Worm (Caenorhabditis elegans): ENCODE measurements around the gene Y59C2A.2.

Gene Y59C2A.2

DNA sequence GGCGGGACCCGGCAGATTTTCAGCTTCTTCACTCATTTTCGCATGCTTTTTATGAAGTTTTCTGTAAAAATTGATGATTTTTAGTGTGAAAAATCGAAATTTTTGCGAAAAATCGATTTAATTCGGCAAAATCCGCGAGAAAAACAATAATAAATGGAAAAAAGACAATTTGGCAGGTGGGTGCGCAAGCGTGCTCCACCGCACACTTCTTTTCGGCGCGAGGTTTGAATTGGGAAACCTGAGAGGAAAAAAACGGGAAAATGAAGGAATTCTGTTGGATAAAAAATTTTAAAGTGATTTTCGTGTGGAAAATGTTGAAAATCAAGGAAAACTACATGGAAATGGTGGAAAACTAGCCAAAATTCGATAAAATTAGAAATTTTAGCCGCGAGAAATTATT is at the start of gene Y59C2A.2:
Gene Y59C2A.2 (minus strand): TSS at position 61 of the 400 bp plus-strand sequence.
- TF ChIP-seq blmp-1 (tag; optimal IDR thresholded peaks at IDR 0.05; ENCODE audit: insufficient read depth) (no peak), crh-2 (tag; optimal IDR thresholded peaks at IDR 0.05) (peak; percentile 8), lin-13 (GFP tag; optimal IDR thresholded peaks at IDR 0.05) (peak; percentile 53), nhr-129 (tag; optimal IDR thresholded peaks at IDR 0.05) (peak; percentile 29), skn-1 (tag; optimal IDR thresholded peaks at IDR 0.05) (no peak), C34F6.9 (tag; optimal IDR thresholded peaks at IDR 0.05) (peak; percentile 27), lsy-2 (tag; optimal IDR thresholded peaks at IDR 0.05) (peak in 1 of 2 experiments; percentile 71), nhr-77 (tag; optimal IDR thresholded peaks at IDR 0.05) (no peak), gmeb-1 (tag; optimal IDR thresholded peaks at IDR 0.05) (peak; percentile 92), unc-55 (GFP tag; optimal IDR thresholded peaks at IDR 0.05) (peak; percentile 56), unc-39 (tag; optimal IDR thresholded peaks at IDR 0.05) (no peak)

DNA sequence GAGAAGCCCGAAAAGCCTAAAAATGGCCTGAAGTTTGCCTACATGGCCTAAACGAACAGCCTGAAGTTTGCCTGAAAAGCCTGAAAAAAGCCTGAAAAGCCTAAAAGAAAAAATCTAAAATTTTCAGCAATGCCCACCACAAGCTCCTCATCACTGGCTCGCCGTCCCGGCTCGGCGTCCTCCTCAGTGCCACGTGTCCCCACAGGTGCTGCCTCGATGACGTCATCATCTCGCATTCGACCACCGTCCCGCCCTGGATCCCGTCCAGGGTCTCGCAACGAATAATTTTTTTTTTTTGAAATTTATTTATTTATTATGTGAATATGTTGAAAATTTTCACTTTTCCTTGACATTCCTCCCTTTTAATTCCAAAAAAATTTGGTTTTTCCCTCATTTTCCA is 49.7 kb upstream of the Y59C2A.2 start:
- TF ChIP-seq ama-1 (optimal IDR thresholded peaks at IDR 0.05): no peak
- no peak for TF ChIP-seq F13H6.1 (tag; optimal IDR thresholded peaks at IDR 0.05)
- TF ChIP-seq nhr-77 (tag; optimal IDR thresholded peaks at IDR 0.05): no peak
- TF ChIP-seq unc-55 (GFP tag; optimal IDR thresholded peaks at IDR 0.05): no peak
- TF ChIP-seq snpc-4 (tag; optimal IDR thresholded peaks at IDR 0.05): no peak
- TF ChIP-seq mab-5 (tag; optimal IDR thresholded peaks at IDR 0.05): no peak
- TF ChIP-seq sem-4 (tag; optimal IDR thresholded peaks at IDR 0.05): no peak
- TF ChIP-seq mdl-1 (tag; optimal IDR thresholded peaks at IDR 0.05): no peak
- TF ChIP-seq nhr-12 (tag; optimal IDR thresholded peaks at IDR 0.05): no peak
- TF ChIP-seq crh-2 (tag; optimal IDR thresholded peaks at IDR 0.05): no peak
- TF ChIP-seq lin-11 (tag; optimal IDR thresholded peaks at IDR 0.05): no peak
- TF ChIP-seq nhr-25 (tag; optimal IDR thresholded peaks at IDR 0.05): no peak

DNA sequence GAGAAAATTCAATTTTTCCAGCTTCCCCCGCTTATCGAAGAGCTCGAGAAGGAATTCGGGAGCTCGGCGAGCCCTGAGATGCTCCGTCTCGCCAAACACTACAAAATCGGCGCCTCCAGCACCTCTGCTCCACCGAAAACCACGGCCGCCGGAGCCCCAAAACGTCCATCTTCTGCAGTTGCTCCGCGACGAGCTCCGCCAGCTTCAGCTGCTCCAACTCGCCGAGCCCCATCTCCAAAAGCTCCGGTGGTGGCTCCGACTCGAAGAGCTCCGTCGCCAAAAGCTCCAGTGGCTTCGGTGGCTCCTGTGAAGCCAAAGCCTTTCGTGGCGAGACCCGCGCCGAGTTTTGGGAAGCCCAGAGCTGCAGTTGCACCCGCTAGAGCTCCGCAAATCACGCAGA is 47.7 kb upstream of the Y59C2A.2 start:
- TF ChIP-seq ceh-16 (tag; optimal IDR thresholded peaks at IDR 0.05): no peak
- TF ChIP-seq alr-1 (tag; optimal IDR thresholded peaks at IDR 0.05): no peak
- TF ChIP-seq dmd-4 (tag; optimal IDR thresholded peaks at IDR 0.05): no peak
- no peak for TF ChIP-seq nhr-23 (tag; optimal IDR thresholded peaks at IDR 0.05)
- TF ChIP-seq mdl-1 (tag; optimal IDR thresholded peaks at IDR 0.05): no peak
- no peak for TF ChIP-seq ama-1 (optimal IDR thresholded peaks at IDR 0.05)
- no peak for TF ChIP-seq elt-3 (tag; optimal IDR thresholded peaks at IDR 0.05)
- no peak for TF ChIP-seq nhr-11 (tag; optimal IDR thresholded peaks at IDR 0.05)
- TF ChIP-seq lsy-2 (tag; optimal IDR thresholded peaks at IDR 0.05): no peak
- no peak for TF ChIP-seq crh-2 (tag; optimal IDR thresholded peaks at IDR 0.05)
- no peak for TF ChIP-seq ztf-11 (tag; optimal IDR thresholded peaks at IDR 0.05)
- no peak for TF ChIP-seq sma-3 (GFP tag; optimal IDR thresholded peaks at IDR 0.05)
- no peak for TF ChIP-seq lin-13 (GFP tag; optimal IDR thresholded peaks at IDR 0.05)
- no peak for TF ChIP-seq unc-55 (GFP tag; optimal IDR thresholded peaks at IDR 0.05)
- no peak for TF ChIP-seq nhr-21 (tag; optimal IDR thresholded peaks at IDR 0.05)
- no peak for TF ChIP-seq elt-1 (tag; optimal IDR thresholded peaks at IDR 0.05)

- TF ChIP-seq unc-39 (tag; optimal IDR thresholded peaks at IDR 0.05) (no peak), sma-3 (GFP tag; optimal IDR thresholded peaks at IDR 0.05) (no peak), nhr-237 (tag; optimal IDR thresholded peaks at IDR 0.05) (no peak), lsy-2 (tag; optimal IDR thresholded peaks at IDR 0.05) (no peak), lin-39 (tag; optimal IDR thresholded peaks at IDR 0.05) (no peak), R02D3.7 (tag; optimal IDR thresholded peaks at IDR 0.05) (no peak), peb-1 (tag; optimal IDR thresholded peaks at IDR 0.05) (no peak), lin-11 (tag; optimal IDR thresholded peaks at IDR 0.05) (no peak), sem-4 (tag; optimal IDR thresholded peaks at IDR 0.05) (no peak), mbf-1 (tag; optimal IDR thresholded peaks at IDR 0.05) (no peak), mdl-1 (tag; optimal IDR thresholded peaks at IDR 0.05) (no peak), dmd-4 (tag; optimal IDR thresholded peaks at IDR 0.05) (no peak), F13H6.1 (tag; optimal IDR thresholded peaks at IDR 0.05) (no peak), nhr-23 (tag; optimal IDR thresholded peaks at IDR 0.05) (no peak), ztf-11 (tag; optimal IDR thresholded peaks at IDR 0.05) (no peak), unc-55 (GFP tag; optimal IDR thresholded peaks at IDR 0.05) (no peak), ztf-1 (GFP tag; conservative IDR thresholded peaks at IDR 0.05) (no peak)
These were observed 39.4 kb upstream of the Y59C2A.2 start, which contains the start of gene F54A3.2 for ce11 chrII:2243342-2243741. Gene F54A3.2 (plus strand): TSS chrII:2243642.

- no peak for TF ChIP-seq lin-11 (tag; optimal IDR thresholded peaks at IDR 0.05)
- TF ChIP-seq F13H6.1 (tag; optimal IDR thresholded peaks at IDR 0.05): no peak
- no peak for TF ChIP-seq sem-4 (tag; optimal IDR thresholded peaks at IDR 0.05)
These were observed 32.4 kb upstream of the Y59C2A.2 start for ce11 chrII:2236352-2236751.

Data from whole organism, L2 larva.